Fruit fly (Drosophila melanogaster) whole organism, embryonic: ENCODE results near the gene CG5902.

Experiments used
- Abd-B ChIP-seq: fragments of 200-800 bp; sonication (Bioruptor generic); optimal IDR thresholded peaks from 2 replicates; lab custom pipeline; 2018; ENCODE audit warnings: missing biosample characterization, mild to moderate bottlenecking, missing genetic modification characterization, moderate library complexity
- Aef1 ChIP-seq: fragments of 200-800 bp; sonication (Bioruptor generic); IDR thresholded peaks from 3 replicates; pipeline ENCODE4 v1.3.6; 2022; ENCODE audit warnings: missing biosample characterization, missing genetic modification characterization
- Atf6 ChIP-seq: fragments of 200-800 bp; sonication (Bioruptor generic); IDR thresholded peaks from 2 replicates; pipeline ENCODE4 v1.3.6; 2022; ENCODE audit warnings: missing biosample characterization, missing genetic modification characterization
- CG10321 ChIP-seq: fragments of 200-800 bp; sonication (Bioruptor generic); IDR thresholded peaks from 2 replicates; pipeline ENCODE4 v1.3.6; 2022; ENCODE audit warnings: missing biosample characterization, missing genetic modification characterization
- CG10543 ChIP-seq: fragments of 200-800 bp; sonication (Bioruptor generic); optimal IDR thresholded peaks from 3 replicates; lab custom pipeline; 2017; ENCODE audit warnings: missing biosample characterization, mild to moderate bottlenecking, missing genetic modification characterization, moderate library complexity
- CG12104 ChIP-seq: fragments of 200-800 bp; sonication (Bioruptor generic); optimal IDR thresholded peaks from 3 replicates; lab custom pipeline; 2016; ENCODE audit warnings: missing biosample characterization, missing genetic modification characterization
- CG12659 ChIP-seq: fragments of 200-800 bp; sonication (Bioruptor generic); optimal IDR thresholded peaks from 3 replicates; lab custom pipeline; 2017; ENCODE audit warnings: mild to moderate bottlenecking, missing biosample characterization, missing genetic modification reagents, missing genetic modification characterization
- CG15073 ChIP-seq: fragments of 200-800 bp; sonication (Bioruptor generic); optimal IDR thresholded peaks from 2 replicates; lab custom pipeline; 2016; ENCODE audit warnings: missing biosample characterization, missing genetic modification characterization
- CG1529 ChIP-seq: fragments of 200-800 bp; sonication (Bioruptor generic); optimal IDR thresholded peaks from 3 replicates; lab custom pipeline; 2018; ENCODE audit warnings: missing biosample characterization, missing genetic modification characterization
- CG1647 ChIP-seq: fragments of 200-800 bp; sonication (Bioruptor generic); optimal IDR thresholded peaks from 3 replicates; lab custom pipeline; 2016; ENCODE audit warnings: missing biosample characterization, missing genetic modification characterization
- CG17359 ChIP-seq: fragments of 200-800 bp; sonication (Bioruptor generic); optimal IDR thresholded peaks from 3 replicates; lab custom pipeline; 2018; ENCODE audit warnings: missing biosample characterization, mild to moderate bottlenecking, missing genetic modification characterization, moderate library complexity
- CG2202 ChIP-seq: fragments of 200-800 bp; sonication (Bioruptor generic); optimal IDR thresholded peaks from 2 replicates; lab custom pipeline; 2018; ENCODE audit warnings: missing biosample characterization, mild to moderate bottlenecking, missing genetic modification characterization
- CG30403 ChIP-seq: fragments of 200-800 bp; sonication (Bioruptor generic); optimal IDR thresholded peaks from 3 replicates; lab custom pipeline; 2016; ENCODE audit warnings: missing biosample characterization, missing genetic modification characterization
- CG32767 ChIP-seq: fragments of 200-800 bp; sonication (Bioruptor generic); IDR thresholded peaks from 2 replicates; pipeline ENCODE4 v1.3.6; 2022; ENCODE audit warnings: missing biosample characterization, missing genetic modification characterization
- CG4360 ChIP-seq: fragments of 200-800 bp; sonication (Bioruptor generic); IDR thresholded peaks from 2 replicates; pipeline ENCODE4 v1.3.6; 2022; ENCODE audit warnings: missing biosample characterization, missing genetic modification characterization
- CG6854 ChIP-seq: fragments of 200-800 bp; sonication (Bioruptor generic); optimal IDR thresholded peaks from 3 replicates; lab custom pipeline; 2017; ENCODE audit warnings: missing biosample characterization, mild to moderate bottlenecking, missing genetic modification characterization
- CG7928 ChIP-seq: fragments of 200-800 bp; sonication (Bioruptor generic); optimal IDR thresholded peaks from 2 replicates; lab custom pipeline; 2017; ENCODE audit warnings: missing biosample characterization, mild to moderate bottlenecking, missing genetic modification characterization
- CG8281 ChIP-seq: fragments of 200-800 bp; sonication (Bioruptor generic); optimal IDR thresholded peaks from 2 replicates; lab custom pipeline; 2018; ENCODE audit warnings: missing biosample characterization, mild to moderate bottlenecking, missing genetic modification characterization, moderate library complexity
- CG8388 ChIP-seq: fragments of 200-800 bp; sonication (Bioruptor generic); optimal IDR thresholded peaks from 2 replicates; lab custom pipeline; 2019; ENCODE audit warnings: missing biosample characterization, mild to moderate bottlenecking, missing genetic modification characterization, moderate library complexity
- CG9797 ChIP-seq: fragments of 200-800 bp; sonication (Bioruptor generic); optimal IDR thresholded peaks from 3 replicates; lab custom pipeline; 2018; ENCODE audit warnings: missing biosample characterization, mild to moderate bottlenecking, missing genetic modification characterization
- Drgx ChIP-seq: fragments of 200-800 bp; sonication (Bioruptor generic); IDR thresholded peaks from 2 replicates; pipeline ENCODE4 v1.3.6; 2022; ENCODE audit warnings: missing biosample characterization, missing genetic modification characterization
- ERR ChIP-seq: fragments of 200-800 bp; sonication (Bioruptor generic); optimal IDR thresholded peaks from 2 replicates; lab custom pipeline; 2016; ENCODE audit warnings: missing biosample characterization, missing genetic modification characterization
- Jarid2 ChIP-seq: fragments of 200-800 bp; sonication (Bioruptor generic); optimal IDR thresholded peaks from 3 replicates; lab custom pipeline; 2017; ENCODE audit warnings: mild to moderate bottlenecking, missing biosample characterization, missing genetic modification reagents, missing genetic modification characterization
- MESR4 ChIP-seq: fragments of 200-800 bp; sonication (Bioruptor generic); optimal IDR thresholded peaks from 2 replicates; lab custom pipeline; 2018; ENCODE audit warnings: missing biosample characterization, mild to moderate bottlenecking, missing genetic modification characterization, moderate library complexity
- MTF-1 ChIP-seq: fragments of 200-800 bp; sonication (Bioruptor generic); optimal IDR thresholded peaks from 2 replicates; lab custom pipeline; 2018; ENCODE audit warnings: missing biosample characterization, mild to moderate bottlenecking, missing genetic modification characterization, borderline replicate concordance
- Med ChIP-seq: fragments of 200-800 bp; sonication (Bioruptor generic); peaks from one replicate; lab custom pipeline; 2016; ENCODE audit warnings: missing biosample characterization, missing genetic modification characterization, mild to moderate bottlenecking, inconsistent platforms, moderate library complexity
- NK7.1 ChIP-seq: fragments of 200-800 bp; sonication (Bioruptor generic); optimal IDR thresholded peaks from 3 replicates; lab custom pipeline; 2016; ENCODE audit warnings: missing biosample characterization, missing genetic modification characterization
- Ptx1 ChIP-seq: fragments of 200-800 bp; sonication (Bioruptor generic); IDR thresholded peaks from 2 replicates; pipeline ENCODE4 v1.3.6; 2022; ENCODE audit warnings: missing biosample characterization, missing genetic modification characterization
- Sox102F ChIP-seq: fragments of 200-800 bp; sonication (Bioruptor generic); optimal IDR thresholded peaks from 2 replicates; lab custom pipeline; 2018; ENCODE audit warnings: missing biosample characterization, mild to moderate bottlenecking, missing genetic modification characterization, moderate library complexity
- Spps ChIP-seq: fragments of 200-800 bp; sonication (Bioruptor generic); optimal IDR thresholded peaks from 2 replicates; lab custom pipeline; 2018; ENCODE audit warnings: missing biosample characterization, mild to moderate bottlenecking, missing genetic modification characterization
- Taf1 ChIP-seq: fragments of 200-800 bp; sonication (Bioruptor generic); IDR thresholded peaks from 2 replicates; pipeline ENCODE4 v1.3.6; 2022; ENCODE audit warnings: missing biosample characterization, missing genetic modification characterization
- Vsx1 ChIP-seq: fragments of 200-800 bp; sonication (Bioruptor generic); optimal IDR thresholded peaks from 2 replicates; lab custom pipeline; 2017; ENCODE audit warnings: missing biosample characterization, mild to moderate bottlenecking, missing genetic modification characterization, missing genetic modification reagents
- Xbp1 ChIP-seq: fragments of 200-800 bp; sonication (Bioruptor generic); optimal IDR thresholded peaks from 3 replicates; lab custom pipeline; 2016; ENCODE audit warnings: missing biosample characterization, mild to moderate bottlenecking, missing genetic modification characterization
- ab ChIP-seq: fragments of 200-800 bp; sonication (Bioruptor generic); optimal IDR thresholded peaks from 2 replicates; lab custom pipeline; 2016; ENCODE audit warnings: missing biosample characterization, missing genetic modification characterization
- ash1 ChIP-seq: fragments of 200-800 bp; sonication (Bioruptor generic); optimal IDR thresholded peaks from 2 replicates; lab custom pipeline; 2018; ENCODE audit warnings: missing biosample characterization, mild to moderate bottlenecking, missing genetic modification characterization
- bcd ChIP-seq: fragments of 200-800 bp; sonication (Bioruptor generic); optimal IDR thresholded peaks from 2 replicates; lab custom pipeline; 2017; ENCODE audit warnings: missing biosample characterization, mild to moderate bottlenecking, missing genetic modification characterization
- cato ChIP-seq: fragments of 200-800 bp; sonication (Bioruptor generic); optimal IDR thresholded peaks from 2 replicates; lab custom pipeline; 2016; ENCODE audit warnings: missing biosample characterization, missing genetic modification characterization, borderline replicate concordance
- dati ChIP-seq: fragments of 200-800 bp; sonication (Bioruptor generic); IDR thresholded peaks from 2 replicates; pipeline ENCODE4 v1.3.6; 2022; ENCODE audit warnings: missing biosample characterization, missing genetic modification characterization
- gce ChIP-seq: fragments of 200-800 bp; sonication (Bioruptor generic); IDR thresholded peaks from 3 replicates; pipeline ENCODE4 v1.3.6; 2022; ENCODE audit warnings: missing biosample characterization, missing genetic modification characterization
- jigr1 ChIP-seq: fragments of 200-800 bp; sonication (Bioruptor generic); IDR thresholded peaks from 3 replicates; pipeline ENCODE4 v1.3.6; 2022; ENCODE audit warnings: missing biosample characterization, missing genetic modification characterization
- mam ChIP-seq: fragments of 200-800 bp; sonication (Bioruptor generic); optimal IDR thresholded peaks from 3 replicates; lab custom pipeline; 2016; ENCODE audit warnings: missing biosample characterization, missing genetic modification characterization
- nerfin-1 ChIP-seq: fragments of 200-800 bp; sonication (Bioruptor generic); optimal IDR thresholded peaks from 3 replicates; lab custom pipeline; 2019; ENCODE audit warnings: missing biosample characterization, mild to moderate bottlenecking, missing genetic modification characterization, moderate library complexity
- nom ChIP-seq: fragments of 200-800 bp; sonication (Bioruptor generic); optimal IDR thresholded peaks from 2 replicates; lab custom pipeline; 2017; ENCODE audit warnings: missing biosample characterization, missing genetic modification characterization, mild to moderate bottlenecking, moderate library complexity, missing genetic modification reagents
- row ChIP-seq: fragments of 200-800 bp; sonication (Bioruptor generic); IDR thresholded peaks from 3 replicates; pipeline ENCODE4 v1.3.6; 2022; ENCODE audit warnings: missing biosample characterization, missing genetic modification characterization
- sd ChIP-seq: fragments of 200-800 bp; sonication (Bioruptor generic); optimal IDR thresholded peaks from 3 replicates; lab custom pipeline; 2018; ENCODE audit warnings: missing biosample characterization, mild to moderate bottlenecking, missing genetic modification characterization, moderate library complexity
- slp2 ChIP-seq: fragments of 200-800 bp; sonication (Bioruptor generic); optimal IDR thresholded peaks from 2 replicates; lab custom pipeline; 2016; ENCODE audit warnings: missing biosample characterization, missing genetic modification characterization
- sr ChIP-seq: fragments of 200-800 bp; sonication (Bioruptor generic); IDR thresholded peaks from 3 replicates; pipeline ENCODE4 v1.3.6; 2022; ENCODE audit warnings: missing biosample characterization, missing genetic modification characterization
- vvl ChIP-seq: fragments of 200-800 bp; sonication (Bioruptor generic); IDR thresholded peaks from 2 replicates; pipeline ENCODE4 v1.3.6; 2022; ENCODE audit warnings: missing biosample characterization, missing genetic modification characterization
- wek ChIP-seq: fragments of 200-800 bp; sonication (Bioruptor generic); optimal IDR thresholded peaks from 3 replicates; lab custom pipeline; 2018; ENCODE audit warnings: missing biosample characterization, mild to moderate bottlenecking, missing genetic modification characterization, moderate library complexity
- wor ChIP-seq: fragments of 200-800 bp; sonication (Bioruptor generic); IDR thresholded peaks from 2 replicates; pipeline ENCODE4 v1.3.6; 2022; ENCODE audit warnings: missing biosample characterization, missing genetic modification characterization

CG5902 gene

dm6 chr3R:23986479-23986930 lies at the start of gene CG5902, which contains the start of gene CG13603 (continued):
- TF ChIP-seq bcd (no peak), CG2202 (tag; lab: Kevin White, UChicago) (peak; percentile 10), nom (peak; percentile 89), CG32767 (GFP tag; lab: Robert Waterston, UW) (peak; percentile 36; the same call in 1 of the 2 replicates), CG10543 (GFP tag; lab: Kevin White, UChicago) (peak; percentile 32), ab (GFP tag; lab: Kevin White, UChicago) (no peak), Vsx1 (peak; percentile 82), CG30403 (GFP tag; lab: Kevin White, UChicago) (peak; percentile 64), CG17359 (peak; percentile 36), CG8281 (no peak), vvl (peak; percentile 65; the same call in 1 of the 2 replicates), CG10321 (GFP tag; lab: Robert Waterston, UW) (no peak), MTF-1 (peak; percentile 28), CG7928 (no peak), MESR4 (GFP tag; lab: Kevin White, UChicago) (peak; percentile 95), cato (GFP tag; lab: Kevin White, UChicago) (no peak), Drgx (GFP tag; lab: Robert Waterston, UW) (peak; percentile 42; the same call in 1 of the 2 replicates), CG6854 (no peak), wor (GFP tag; lab: Robert Waterston, UW) (no peak), Atf6 (GFP tag; lab: Robert Waterston, UW) (no peak), sd (tag; lab: Kevin White, UChicago) (peak; percentile 100), row (GFP tag; lab: Robert Waterston, UW) (peak; percentile 58; the same call in 2 of the 3 replicates), Aef1 (peak; percentile 13; the same call in 2 of the 3 replicates), Spps (tag; lab: Kevin White, UChicago) (peak; percentile 23), mam (GFP tag; lab: Kevin White, UChicago) (peak; percentile 74), CG4360 (peak; percentile 41; the same call in 1 of the 2 replicates), NK7.1 (GFP tag; lab: Kevin White, UChicago) (no peak), CG15073 (GFP tag; lab: Kevin White, UChicago) (no peak), CG1647 (GFP tag; lab: Kevin White, UChicago) (no peak), slp2 (GFP tag; lab: Kevin White, UChicago) (no peak), Abd-B (GFP tag; lab: Kevin White, UChicago) (peak; percentile 61), CG1529 (no peak), dati (GFP tag; lab: Robert Waterston, UW) (no peak), CG9797 (GFP tag; lab: Kevin White, UChicago) (peak; percentile 50), gce (GFP tag; lab: Robert Waterston, UW) (0 out of 3 replicates have a peak, but pooled peaks have one; percentile 9), wek (GFP tag; lab: Kevin White, UChicago) (no peak), CG12659 (GFP tag; lab: Kevin White, UChicago) (peak; percentile 80), Ptx1 (GFP tag; lab: Robert Waterston, UW) (0 out of 2 replicates have a peak, but pooled peaks have one; percentile 44), Med (GFP tag; lab: Kevin White, UChicago) (peak; percentile 91), ERR (GFP tag; lab: Kevin White, UChicago) (peak; percentile 78), Sox102F (GFP tag; lab: Kevin White, UChicago) (no peak), Xbp1 (GFP tag; lab: Kevin White, UChicago) (peak; percentile 64), CG8388 (GFP tag; lab: Kevin White, UChicago) (no peak), nerfin-1 (tag; lab: Kevin White, UChicago) (peak; percentile 99), sr (0 out of 3 replicates have a peak, but pooled peaks have one; percentile 3), ash1 (GFP tag; lab: Kevin White, UChicago) (no peak), Jarid2 (GFP tag; lab: Kevin White, UChicago) (no peak), jigr1 (GFP tag; lab: Robert Waterston, UW) (no peak), Taf1 (no peak), CG12104 (no peak)
